Worm (Caenorhabditis elegans) whole organism, dauer: ENCODE results near the gene sre-18.
"Not testable (repeated sequence)": the region's sequence is repeated elsewhere in the genome, so short reads cannot be mapped to it uniquely, and the experiment has no call there.

Experiments
- unc-62 ChIP-seq: sonication (generic microtip); optimal IDR thresholded peaks from 2 replicates; lab custom pipeline; 2017; ENCODE audit warnings: missing biosample characterization, missing genetic modification reagents, missing genetic modification characterization

Gene sre-18

DNA sequence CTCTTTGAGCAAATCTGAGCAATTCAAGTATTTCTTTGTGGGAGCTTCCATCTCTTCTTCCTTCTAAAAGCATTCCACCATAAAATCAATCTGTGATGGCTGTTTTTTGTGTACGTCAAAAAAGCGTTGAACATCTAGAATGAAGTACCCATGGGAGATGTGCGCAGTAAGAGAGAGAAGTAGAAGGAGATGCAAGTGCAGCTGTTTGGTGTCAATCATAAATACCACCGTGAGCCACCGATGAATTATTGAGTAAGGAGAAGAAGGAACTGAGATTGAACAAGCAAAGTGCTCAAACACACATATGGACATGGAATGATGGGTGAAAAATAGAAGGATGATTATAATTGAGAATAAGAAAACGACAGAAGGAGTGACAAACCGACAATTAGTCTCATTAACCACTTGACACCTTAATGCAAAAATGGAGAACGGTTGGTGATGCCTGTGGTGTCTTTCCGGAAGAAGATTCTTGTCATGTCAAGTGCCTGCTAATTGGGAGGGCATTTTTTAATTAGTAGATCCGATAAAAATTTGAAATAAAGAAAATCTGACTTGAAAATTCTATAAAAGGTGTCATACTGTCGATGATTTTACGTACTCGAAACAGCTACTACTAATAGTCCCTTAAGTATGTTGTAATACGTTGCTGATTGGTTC lies 37.3 kb downstream of the sre-18 start:
- TF ChIP-seq unc-62 (GFP tag; lab: Kevin White, UChicago) = no peak

DNA sequence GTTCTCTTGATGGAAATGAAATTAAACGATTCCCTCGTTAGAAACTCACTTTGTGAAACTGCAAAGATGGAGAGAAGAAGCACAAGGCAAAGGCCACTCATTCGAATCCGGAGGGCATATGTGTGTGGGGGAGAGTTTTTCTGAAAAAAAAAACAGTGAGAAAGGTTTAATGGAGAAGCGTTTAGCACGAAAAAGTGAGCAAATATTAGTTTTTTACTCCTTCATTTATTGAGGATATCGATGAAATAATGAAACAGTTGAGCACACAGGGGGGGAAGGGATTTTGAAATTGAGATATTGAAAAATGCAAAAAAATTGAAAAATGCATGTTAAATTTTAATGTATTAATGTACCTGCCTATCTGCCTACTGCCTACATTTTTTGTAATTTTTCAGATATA lies 51.3 kb downstream of the sre-18 start, which contains the start of gene nlr-1:
Gene nlr-1 (minus strand): TSS at position 101 of the 400 bp plus-strand sequence.
- not testable (repeated sequence) for TF ChIP-seq unc-62 (GFP tag; lab: Kevin White, UChicago)
